Fruit fly (Drosophila melanogaster) whole organism, prepupa: ENCODE measurements around the gene CG31274.

Source experiments
- Blimp-1 ChIP-seq: fragments of 200-800 bp; sonication (Bioruptor generic); optimal IDR thresholded peaks from 3 replicates; lab custom pipeline; 2017; ENCODE audit warnings: missing biosample characterization, missing genetic modification characterization, mild to moderate bottlenecking, moderate library complexity, missing genetic modification reagents
- CG10631 ChIP-seq: fragments of 200-800 bp; sonication (Bioruptor generic); optimal IDR thresholded peaks from 2 replicates; lab custom pipeline; 2016; ENCODE audit warnings: missing biosample characterization, missing genetic modification characterization
- CG10669 ChIP-seq: fragments of 200-800 bp; sonication (Bioruptor generic); optimal IDR thresholded peaks from 3 replicates; lab custom pipeline; 2018; ENCODE audit warnings: missing biosample characterization, mild to moderate bottlenecking, missing genetic modification characterization, moderate library complexity
- CG11294 ChIP-seq: fragments of 200-800 bp; sonication (Bioruptor generic); IDR thresholded peaks from 2 replicates; pipeline ENCODE4 v1.3.6; 2022; ENCODE audit warnings: missing biosample characterization, missing genetic modification characterization
- CG11762 ChIP-seq: fragments of 200-800 bp; sonication (Bioruptor generic); optimal IDR thresholded peaks from 3 replicates; lab custom pipeline; 2016; ENCODE audit warnings: missing biosample characterization, missing genetic modification characterization; ENCODE audit not compliant: insufficient read depth
- CG11902 ChIP-seq: fragments of 200-800 bp; sonication (Bioruptor generic); optimal IDR thresholded peaks from 3 replicates; lab custom pipeline; 2016; ENCODE audit warnings: missing biosample characterization, missing genetic modification characterization
- CG1621 ChIP-seq: fragments of 200-800 bp; sonication (Bioruptor generic); optimal IDR thresholded peaks from 3 replicates; lab custom pipeline; 2018; ENCODE audit warnings: missing biosample characterization, mild to moderate bottlenecking, missing genetic modification characterization
- CG16779 ChIP-seq: fragments of 200-800 bp; sonication (Bioruptor generic); optimal IDR thresholded peaks from 3 replicates; lab custom pipeline; 2017; ENCODE audit warnings: missing biosample characterization, mild to moderate bottlenecking, missing genetic modification characterization
- CG3032 ChIP-seq: fragments of 200-800 bp; optimal IDR thresholded peaks from 2 replicates; lab custom pipeline; 2019; ENCODE audit warnings: missing biosample characterization, mild to moderate bottlenecking, missing genetic modification characterization, moderate library complexity
- CG32006 ChIP-seq: fragments of 200-800 bp; sonication (Bioruptor generic); optimal IDR thresholded peaks from 3 replicates; lab custom pipeline; 2017; ENCODE audit warnings: missing biosample characterization, mild to moderate bottlenecking, missing genetic modification characterization
- CG34406 ChIP-seq: fragments of 200-800 bp; sonication (Bioruptor generic); optimal IDR thresholded peaks from 3 replicates; lab custom pipeline; 2016; ENCODE audit warnings: missing biosample characterization, missing genetic modification characterization
- CG6276 ChIP-seq: fragments of 200-800 bp; sonication (Bioruptor generic); optimal IDR thresholded peaks from 2 replicates; lab custom pipeline; 2017; ENCODE audit warnings: missing biosample characterization, mild to moderate bottlenecking, missing genetic modification characterization
- CG6792 ChIP-seq: fragments of 200-800 bp; sonication (Bioruptor generic); optimal IDR thresholded peaks from 3 replicates; lab custom pipeline; 2016; ENCODE audit warnings: missing biosample characterization, missing genetic modification characterization
- CG6808 ChIP-seq: fragments of 200-800 bp; sonication (Bioruptor generic); optimal IDR thresholded peaks from 3 replicates; lab custom pipeline; 2017; ENCODE audit warnings: missing biosample characterization, missing genetic modification characterization, mild to moderate bottlenecking, moderate library complexity, missing genetic modification reagents
- CG8119 ChIP-seq: fragments of 200-800 bp; sonication (Bioruptor generic); IDR thresholded peaks from 3 replicates; pipeline ENCODE4 v1.3.6; 2022; ENCODE audit warnings: missing biosample characterization, missing genetic modification characterization
- CG8632 ChIP-seq: fragments of 200-800 bp; sonication (Bioruptor generic); optimal IDR thresholded peaks from 3 replicates; lab custom pipeline; 2016; ENCODE audit warnings: missing biosample characterization, missing genetic modification characterization
- Eip78C ChIP-seq: fragments of 200-800 bp; sonication (Bioruptor generic); peaks from one replicate; lab custom pipeline; 2016; ENCODE audit warnings: missing biosample characterization, missing genetic modification characterization
- Ets96B ChIP-seq: fragments of 200-800 bp; optimal IDR thresholded peaks from 2 replicates; lab custom pipeline; 2019; ENCODE audit warnings: missing biosample characterization, mild to moderate bottlenecking, missing genetic modification characterization, moderate library complexity
- Gug ChIP-seq: fragments of 200-800 bp; sonication (Bioruptor generic); IDR thresholded peaks from 2 replicates; pipeline ENCODE4 v1.3.6; 2022; ENCODE audit warnings: missing biosample characterization, missing genetic modification characterization
- Hr4 ChIP-seq: fragments of 200-800 bp; sonication (Bioruptor generic); optimal IDR thresholded peaks from 3 replicates; lab custom pipeline; 2016; ENCODE audit warnings: missing biosample characterization, missing genetic modification characterization
- Lpt ChIP-seq: fragments of 200-800 bp; sonication (Bioruptor generic); optimal IDR thresholded peaks from 3 replicates; lab custom pipeline; 2016; ENCODE audit warnings: missing biosample characterization, missing genetic modification characterization
- Met ChIP-seq: fragments of 200-800 bp; sonication (Bioruptor generic); optimal IDR thresholded peaks from 3 replicates; lab custom pipeline; 2016; ENCODE audit warnings: missing biosample characterization, missing genetic modification characterization
- OdsH ChIP-seq: fragments of 200-800 bp; sonication (Bioruptor generic); optimal IDR thresholded peaks from 3 replicates; lab custom pipeline; 2016; ENCODE audit warnings: missing biosample characterization, missing genetic modification characterization
- Smox ChIP-seq: fragments of 200-800 bp; sonication (Bioruptor generic); optimal IDR thresholded peaks from 3 replicates; lab custom pipeline; 2016; ENCODE audit warnings: missing biosample characterization, missing genetic modification characterization
- Sox102F ChIP-seq: fragments of 200-800 bp; sonication (Bioruptor generic); optimal IDR thresholded peaks from 2 replicates; lab custom pipeline; 2016; ENCODE audit warnings: missing biosample characterization, mild to moderate bottlenecking, missing genetic modification characterization
- Sox14 ChIP-seq: fragments of 200-800 bp; sonication (Bioruptor generic); optimal IDR thresholded peaks from 3 replicates; lab custom pipeline; 2016; ENCODE audit warnings: missing biosample characterization, missing genetic modification characterization
- Sox15 ChIP-seq: fragments of 200-800 bp; sonication (Bioruptor generic); optimal IDR thresholded peaks from 3 replicates; lab custom pipeline; 2016; ENCODE audit warnings: missing biosample characterization, missing genetic modification characterization
- achi ChIP-seq: fragments of 200-800 bp; sonication (Bioruptor generic); optimal IDR thresholded peaks from 3 replicates; lab custom pipeline; 2016; ENCODE audit warnings: missing biosample characterization, missing genetic modification characterization
- acj6 ChIP-seq: fragments of 200-800 bp; sonication (Bioruptor generic); optimal IDR thresholded peaks from 3 replicates; lab custom pipeline; 2016; ENCODE audit warnings: missing biosample characterization, missing genetic modification characterization
- dac ChIP-seq: fragments of 200-800 bp; sonication (Bioruptor generic); optimal IDR thresholded peaks from 2 replicates; lab custom pipeline; 2017; ENCODE audit warnings: missing biosample characterization, mild to moderate bottlenecking, missing genetic modification characterization
- dsx ChIP-seq: fragments of 200-800 bp; optimal IDR thresholded peaks from 3 replicates; lab custom pipeline; 2019; ENCODE audit warnings: missing biosample characterization, mild to moderate bottlenecking, missing genetic modification characterization, moderate library complexity; ENCODE audit not compliant: poor library complexity, severe bottlenecking
- eg ChIP-seq: fragments of 200-800 bp; sonication (Bioruptor generic); IDR thresholded peaks from 3 replicates; pipeline ENCODE4 v1.3.6; 2022; ENCODE audit warnings: missing biosample characterization, missing genetic modification characterization
- fd85E ChIP-seq: fragments of 200-800 bp; sonication (Bioruptor generic); optimal IDR thresholded peaks from 3 replicates; lab custom pipeline; 2016; ENCODE audit warnings: missing biosample characterization, missing genetic modification characterization
- fkh ChIP-seq: fragments of 200-800 bp; sonication (Bioruptor generic); optimal IDR thresholded peaks from 3 replicates; lab custom pipeline; 2017; ENCODE audit warnings: missing biosample characterization, mild to moderate bottlenecking, missing genetic modification characterization, moderate library complexity
- net ChIP-seq: fragments of 200-800 bp; sonication (Bioruptor generic); optimal IDR thresholded peaks from 3 replicates; lab custom pipeline; 2016; ENCODE audit warnings: missing biosample characterization, missing genetic modification characterization
- pdm3 ChIP-seq: fragments of 200-800 bp; sonication (Bioruptor generic); optimal IDR thresholded peaks from 3 replicates; lab custom pipeline; 2016; ENCODE audit warnings: missing biosample characterization, missing genetic modification characterization
- salr ChIP-seq, 2 experiments: fragments of 200-800 bp; sonication (Bioruptor generic); optimal IDR thresholded peaks; 3 replicates each; lab custom pipeline; 2016 to 2018; ENCODE audit warnings: missing biosample characterization in 2 of 2, missing genetic modification characterization in 2 of 2, mild to moderate bottlenecking in 1 of 2
- spab ChIP-seq: fragments of 200-800 bp; sonication (Bioruptor generic); optimal IDR thresholded peaks from 2 replicates; lab custom pipeline; 2017; ENCODE audit warnings: missing biosample characterization, mild to moderate bottlenecking, missing genetic modification characterization, missing genetic modification reagents
- ss ChIP-seq, 2 experiments: fragments of 200-800 bp; sonication (Bioruptor generic); optimal IDR thresholded peaks; 2 replicates in 1 of 2; 3 replicates in 1 of 2; lab custom pipeline; 2017 to 2018; ENCODE audit warnings: mild to moderate bottlenecking in 2 of 2, missing biosample characterization in 2 of 2, missing genetic modification characterization in 2 of 2, moderate library complexity in 1 of 2
- svp ChIP-seq: fragments of 200-800 bp; sonication (Bioruptor generic); peaks from one replicate; lab custom pipeline; 2016; ENCODE audit warnings: missing biosample characterization, missing genetic modification characterization
- vri ChIP-seq: fragments of 200-800 bp; sonication (Bioruptor generic); optimal IDR thresholded peaks from 3 replicates; lab custom pipeline; 2016; ENCODE audit warnings: missing biosample characterization, mild to moderate bottlenecking, missing genetic modification characterization

Gene CG31274

dm6 chr3R:17008018-17008674, 15.3 kb downstream of the CG31274 start, which contains the start of gene CG8907 (continued):
- no peak for TF ChIP-seq fd85E (GFP tag; lab: Kevin White, UChicago)
- peak; percentile 49 for TF ChIP-seq Eip78C (GFP tag; lab: Kevin White, UChicago)
- no peak for TF ChIP-seq Sox15 (GFP tag; lab: Kevin White, UChicago)
- TF ChIP-seq CG11762 (GFP tag; lab: Kevin White, UChicago): no peak
- peak; percentile 94 for TF ChIP-seq svp
- no peak for TF ChIP-seq Ets96B (tag; lab: Kevin White, UChicago)
- TF ChIP-seq CG32006 (GFP tag; lab: Kevin White, UChicago): no peak
- no peak for TF ChIP-seq dac (GFP tag; lab: Kevin White, UChicago)
- no peak for TF ChIP-seq fkh (GFP tag; lab: Kevin White, UChicago)

- TF ChIP-seq vri (GFP tag; lab: Kevin White, UChicago) (peak; percentile 53), Sox102F (GFP tag; lab: Kevin White, UChicago) (no peak), Smox (no peak), dsx (GFP tag; lab: Kevin White, UChicago) (no peak)
Measured at dm6 chr3R:17008675-17009022, 15.8 kb downstream of the CG31274 start.

- no peak for TF ChIP-seq Blimp-1 (GFP tag; lab: Kevin White, UChicago)
- TF ChIP-seq CG6792: no peak
- TF ChIP-seq CG34406: no peak
- TF ChIP-seq Ets96B (tag; lab: Kevin White, UChicago): no peak
- no peak for TF ChIP-seq Lpt (GFP tag; lab: Kevin White, UChicago)
- no peak for TF ChIP-seq CG8119 (GFP tag; lab: Robert Waterston, UW)
- TF ChIP-seq, all 60 proteins: peak for 0
Measured at dm6 chr3R:17014276-17014675, 21.5 kb downstream of the CG31274 start, which contains the start of gene Pxd. Gene Pxd (plus strand): TSS chr3R:17014576.

dm6 chr3R:17016193-17016592, 23.4 kb downstream of the CG31274 start:
- no peak for TF ChIP-seq CG11294
- TF ChIP-seq vri (GFP tag; lab: Kevin White, UChicago): no peak

dm6 chr3R:17018902-17019527, 26.2 kb downstream of the CG31274 start:
- TF ChIP-seq Eip78C (GFP tag; lab: Kevin White, UChicago): peak; percentile 78
- no peak for TF ChIP-seq CG6276 (GFP tag; lab: Kevin White, UChicago)
- no peak for TF ChIP-seq Gug (GFP tag; lab: Robert Waterston, UW)
- TF ChIP-seq svp: peak; percentile 97
- peak; percentile 8 for TF ChIP-seq OdsH (GFP tag; lab: Kevin White, UChicago)
- peak; percentile 42 for TF ChIP-seq CG10669 (GFP tag; lab: Kevin White, UChicago)
- TF ChIP-seq CG3032: peak; percentile 24
- TF ChIP-seq CG11902 (GFP tag; lab: Kevin White, UChicago): no peak
- TF ChIP-seq dac (GFP tag; lab: Kevin White, UChicago): no peak
- TF ChIP-seq CG6792: no peak
- TF ChIP-seq spab: peak; percentile 21
- peak; percentile 57 for TF ChIP-seq dsx (GFP tag; lab: Kevin White, UChicago)
- TF ChIP-seq CG1621 (tag; lab: Kevin White, UChicago): peak; percentile 26
- TF ChIP-seq pdm3 (GFP tag; lab: Kevin White, UChicago): peak; percentile 16
- TF ChIP-seq acj6 (GFP tag; lab: Kevin White, UChicago): no peak
- TF ChIP-seq ss (GFP tag; optimal IDR thresholded peaks at IDR 0.05; lab: Kevin White, UChicago): peak; percentile 55 to 59
- TF ChIP-seq Met (GFP tag; lab: Kevin White, UChicago): no peak
- peak; percentile 31 for TF ChIP-seq achi (GFP tag; lab: Kevin White, UChicago)
- TF ChIP-seq salr (GFP tag; optimal IDR thresholded peaks at IDR 0.05; lab: Kevin White, UChicago): peak in 1 of 2 experiments; percentile 13
- TF ChIP-seq Hr4 (GFP tag; lab: Kevin White, UChicago): peak; percentile 22
- peak; percentile 63 for TF ChIP-seq CG6808 (GFP tag; lab: Kevin White, UChicago)
- TF ChIP-seq net: peak; percentile 30
- TF ChIP-seq CG10631 (GFP tag; lab: Kevin White, UChicago): peak; percentile 31
- peak; percentile 3 for TF ChIP-seq CG16779 (tag; lab: Kevin White, UChicago)
- TF ChIP-seq eg (GFP tag; lab: Robert Waterston, UW): no peak
- peak; percentile 48 for TF ChIP-seq Ets96B (tag; lab: Kevin White, UChicago)
- TF ChIP-seq CG8632 (GFP tag; lab: Kevin White, UChicago): peak; percentile 1
- no peak for TF ChIP-seq Sox102F (GFP tag; lab: Kevin White, UChicago)
- TF ChIP-seq Sox14 (GFP tag; lab: Kevin White, UChicago): no peak
